Fruit fly (Drosophila melanogaster): ENCODE data around the gene CG13893.

DNA sequence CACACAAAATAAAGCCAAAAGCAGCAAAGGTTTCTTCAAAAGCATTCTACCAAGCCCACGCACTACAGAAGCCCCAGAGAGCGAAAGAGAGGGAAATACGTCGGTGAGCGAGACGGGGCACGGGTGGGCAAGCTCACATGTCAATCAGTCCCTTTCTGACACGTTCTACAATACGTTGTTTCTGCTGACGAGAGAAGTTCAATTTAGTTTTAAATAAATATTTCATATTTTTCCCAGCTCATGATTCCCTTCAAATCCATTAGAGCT is 53.0 kb downstream of the CG13893 start:
- TF ChIP-seq Blimp-1 (GFP tag; optimal IDR thresholded peaks at IDR 0.05) (no peak), OdsH (GFP tag; optimal IDR thresholded peaks at IDR 0.05) (no peak), Hr38 (GFP tag; optimal IDR thresholded peaks at IDR 0.05) (no peak), Lpt (GFP tag; optimal IDR thresholded peaks at IDR 0.05) (no peak), spab (GFP tag; optimal IDR thresholded peaks at IDR 0.05) (no peak), Gug (GFP tag; IDR thresholded peaks at IDR 0.05) (no peak), CG34406 (GFP tag; optimal IDR thresholded peaks at IDR 0.05) (no peak)

Data from whole organism, prepupa.